Fruit fly (Drosophila melanogaster) whole organism, prepupa: ENCODE results near the gene CCHa1.

ENCODE experiments used
- Ets21C ChIP-seq: fragments of 200-800 bp; sonication (Bioruptor generic); optimal IDR thresholded peaks from 3 replicates; lab custom pipeline; 2016; ENCODE audit warnings: missing biosample characterization, missing genetic modification characterization
- OdsH ChIP-seq: fragments of 200-800 bp; sonication (Bioruptor generic); optimal IDR thresholded peaks from 3 replicates; lab custom pipeline; 2016; ENCODE audit warnings: missing biosample characterization, missing genetic modification characterization
- fd59A ChIP-seq: fragments of 200-800 bp; sonication (Bioruptor generic); optimal IDR thresholded peaks from 2 replicates; lab custom pipeline; 2017; ENCODE audit warnings: missing biosample characterization, mild to moderate bottlenecking, missing genetic modification characterization, missing genetic modification reagents

dm6 chr3R:14109145-14109544, 12.5 kb upstream of the CCHa1 start, which contains the start of gene Or88a:
- no peak for TF ChIP-seq Ets21C (GFP tag; lab: Kevin White, UChicago)
- TF ChIP-seq fd59A (GFP tag; lab: Kevin White, UChicago) = no peak
- no peak for TF ChIP-seq OdsH (GFP tag; lab: Kevin White, UChicago)
